Worm (Caenorhabditis elegans): ENCODE measurements around the gene F20G2.1.

Gene F20G2.1

ce11 chrV:13771209-13771608 lies 17.8 kb upstream of the F20G2.1 start, which contains the start of gene F20G2.5:
TSS of gene F20G2.5 (plus strand) at chrV:13771509.
- TF ChIP-seq mls-2 (tag; optimal IDR thresholded peaks at IDR 0.05) (no peak), nhr-76 (tag; optimal IDR thresholded peaks at IDR 0.05) (no peak), ztf-11 (tag; optimal IDR thresholded peaks at IDR 0.05) (no peak), M03D4.4 (tag; optimal IDR thresholded peaks at IDR 0.05) (no peak), unc-62 (GFP tag; optimal IDR thresholded peaks at IDR 0.05) (no peak), lin-13 (tag; optimal IDR thresholded peaks at IDR 0.05) (no peak), zip-8 (tag; optimal IDR thresholded peaks at IDR 0.05) (no peak)

ce11 chrV:13768941-13769436 lies 15.6 kb upstream of the F20G2.1 start, which contains the start of gene nas-24:
TSS of gene nas-24 (plus strand) at chrV:13769386.
- no peak for TF ChIP-seq ztf-11 (tag; optimal IDR thresholded peaks at IDR 0.05)
- TF ChIP-seq drap-1 (GFP tag; optimal IDR thresholded peaks at IDR 0.05) = no peak
- no peak for TF ChIP-seq tbx-8 (GFP tag; optimal IDR thresholded peaks at IDR 0.05)
- TF ChIP-seq bed-3 (GFP tag; optimal IDR thresholded peaks at IDR 0.05) = no peak
- TF ChIP-seq M03D4.4 (tag; optimal IDR thresholded peaks at IDR 0.05) = no peak
- TF ChIP-seq cnd-1 (tag; optimal IDR thresholded peaks at IDR 0.05) = no peak
- TF ChIP-seq hlh-1 (tag; optimal IDR thresholded peaks at IDR 0.05) = no peak
- TF ChIP-seq ces-1 (GFP tag; optimal IDR thresholded peaks at IDR 0.05) = no peak
- TF ChIP-seq pha-4 (tag; optimal IDR thresholded peaks at IDR 0.05) = no peak
- no peak for TF ChIP-seq mep-1 (tag; optimal IDR thresholded peaks at IDR 0.05)
- TF ChIP-seq unc-62 (GFP tag; optimal IDR thresholded peaks at IDR 0.05) = no peak
- no peak for TF ChIP-seq ceh-43 (GFP tag; optimal IDR thresholded peaks at IDR 0.05)
- TF ChIP-seq zip-8 (tag; optimal IDR thresholded peaks at IDR 0.05) = no peak
- TF ChIP-seq nhr-237 (tag; optimal IDR thresholded peaks at IDR 0.05) = no peak
- TF ChIP-seq elt-3 (tag; optimal IDR thresholded peaks at IDR 0.05) = no peak
- no peak for TF ChIP-seq snpc-4 (tag; optimal IDR thresholded peaks at IDR 0.05)

- TF ChIP-seq flh-1 (GFP tag; optimal IDR thresholded peaks at IDR 0.05) (no peak), nhr-76 (tag; optimal IDR thresholded peaks at IDR 0.05) (no peak), unc-39 (tag; optimal IDR thresholded peaks at IDR 0.05) (no peak), sem-2 (GFP tag; optimal IDR thresholded peaks at IDR 0.05) (no peak), lsy-2 (tag; optimal IDR thresholded peaks at IDR 0.05) (no peak), hlh-1 (tag; optimal IDR thresholded peaks at IDR 0.05) (no peak), M03D4.4 (tag; optimal IDR thresholded peaks at IDR 0.05) (no peak), sptf-1 (tag; optimal IDR thresholded peaks at IDR 0.05) (no peak), nhr-2 (tag; optimal IDR thresholded peaks at IDR 0.05) (no peak)
These were observed 15.0 kb upstream of the F20G2.1 start, which contains the start of gene F20G2.3 for ce11 chrV:13768388-13768787. TSS of gene F20G2.3 (minus strand) at chrV:13768488.

- no peak for TF ChIP-seq cnd-1 (tag; optimal IDR thresholded peaks at IDR 0.05)
- TF ChIP-seq sptf-1 (tag; optimal IDR thresholded peaks at IDR 0.05) = no peak
- no peak for TF ChIP-seq sem-2 (GFP tag; optimal IDR thresholded peaks at IDR 0.05)
- TF ChIP-seq lin-32 (GFP tag; optimal IDR thresholded peaks at IDR 0.05) = no peak
- TF ChIP-seq unc-62 (GFP tag; optimal IDR thresholded peaks at IDR 0.05) = no peak
- no peak for TF ChIP-seq ztf-11 (tag; optimal IDR thresholded peaks at IDR 0.05)
- no peak for TF ChIP-seq nhr-2 (tag; optimal IDR thresholded peaks at IDR 0.05)
- no peak for TF ChIP-seq ces-1 (GFP tag; optimal IDR thresholded peaks at IDR 0.05)
- no peak for TF ChIP-seq elt-3 (tag; optimal IDR thresholded peaks at IDR 0.05)
- no peak for TF ChIP-seq flh-1 (GFP tag; optimal IDR thresholded peaks at IDR 0.05)
- TF ChIP-seq snpc-4 (tag; optimal IDR thresholded peaks at IDR 0.05) = no peak
These were observed 10.3 kb upstream of the F20G2.1 start for ce11 chrV:13763723-13764122.

ce11 chrV:13762426-13763127 lies 9.2 kb upstream of the F20G2.1 start, which contains the start of gene F20G2.6:
TSS of gene F20G2.6 (plus strand) at chrV:13763077.
- TF ChIP-seq ces-1 (GFP tag; optimal IDR thresholded peaks at IDR 0.05) (peak; percentile 59), mls-2 (tag; optimal IDR thresholded peaks at IDR 0.05) (no peak)

- TF ChIP-seq hlh-1 (tag; optimal IDR thresholded peaks at IDR 0.05) = no peak
- TF ChIP-seq ces-1 (GFP tag; optimal IDR thresholded peaks at IDR 0.05) = peak; percentile 32
These were observed 4.0 kb upstream of the F20G2.1 start for ce11 chrV:13757349-13757748.
